Fruit fly (Drosophila melanogaster) whole organism, embryonic: Measurements from ENCODE around the gene Nubp1.

ENCODE experiments used
- Abd-B ChIP-seq: fragments of 200-800 bp; sonication (Bioruptor generic); optimal IDR thresholded peaks from 2 replicates; lab custom pipeline; 2018; ENCODE audit warnings: missing biosample characterization, mild to moderate bottlenecking, missing genetic modification characterization, moderate library complexity
- Adf1 ChIP-seq: fragments of 200-800 bp; sonication (Bioruptor generic); IDR thresholded peaks from 2 replicates; pipeline ENCODE4 v1.3.6; 2022; ENCODE audit warnings: missing biosample characterization, missing genetic modification characterization
- Awh ChIP-seq: fragments of 200-800 bp; sonication (Bioruptor generic); IDR thresholded peaks from 2 replicates; pipeline ENCODE4, ENCODE4 v1.3.6; 2022; ENCODE audit warnings: missing biosample characterization, missing genetic modification characterization
- CG10654 ChIP-seq: fragments of 200-800 bp; sonication (Bioruptor generic); optimal IDR thresholded peaks from 2 replicates; lab custom pipeline; 2016; ENCODE audit warnings: missing biosample characterization, missing genetic modification characterization
- CG12659 ChIP-seq: fragments of 200-800 bp; sonication (Bioruptor generic); optimal IDR thresholded peaks from 3 replicates; lab custom pipeline; 2017; ENCODE audit warnings: mild to moderate bottlenecking, missing biosample characterization, missing genetic modification reagents, missing genetic modification characterization
- CG14710 ChIP-seq: fragments of 200-800 bp; sonication (Bioruptor generic); optimal IDR thresholded peaks from 3 replicates; lab custom pipeline; 2019; ENCODE audit warnings: missing biosample characterization, mild to moderate bottlenecking, missing genetic modification characterization, moderate library complexity
- CG16779 ChIP-seq: fragments of 200-800 bp; sonication (Bioruptor generic); IDR thresholded peaks from 2 replicates; pipeline ENCODE4 v1.3.6; 2022; ENCODE audit warnings: missing biosample characterization, missing genetic modification characterization
- CG17359 ChIP-seq: fragments of 200-800 bp; sonication (Bioruptor generic); optimal IDR thresholded peaks from 3 replicates; lab custom pipeline; 2018; ENCODE audit warnings: missing biosample characterization, mild to moderate bottlenecking, missing genetic modification characterization, moderate library complexity
- CG1832 ChIP-seq: fragments of 200-800 bp; sonication (Bioruptor generic); optimal IDR thresholded peaks from 2 replicates; lab custom pipeline; 2017; ENCODE audit warnings: missing biosample characterization, mild to moderate bottlenecking, missing genetic modification characterization, inconsistent platforms
- CG18476 ChIP-seq: fragments of 200-800 bp; sonication (Bioruptor generic); optimal IDR thresholded peaks from 2 replicates; lab custom pipeline; 2016; ENCODE audit warnings: missing biosample characterization, mild to moderate bottlenecking, missing genetic modification characterization
- CG18764 ChIP-seq: fragments of 200-800 bp; sonication (Bioruptor generic); optimal IDR thresholded peaks from 3 replicates; lab custom pipeline; 2016; ENCODE audit warnings: missing biosample characterization, missing genetic modification characterization
- CG30403 ChIP-seq: fragments of 200-800 bp; sonication (Bioruptor generic); optimal IDR thresholded peaks from 3 replicates; lab custom pipeline; 2016; ENCODE audit warnings: missing biosample characterization, missing genetic modification characterization
- CG33557 ChIP-seq: fragments of 200-800 bp; sonication (Bioruptor generic); optimal IDR thresholded peaks from 2 replicates; lab custom pipeline; 2019; ENCODE audit warnings: missing biosample characterization, mild to moderate bottlenecking, missing genetic modification characterization, moderate library complexity
- CG3838 ChIP-seq: fragments of 200-800 bp; sonication (Bioruptor generic); optimal IDR thresholded peaks from 3 replicates; lab custom pipeline; 2016; ENCODE audit warnings: missing biosample characterization, missing genetic modification characterization
- CG6813 ChIP-seq: fragments of 200-800 bp; sonication (Bioruptor generic); optimal IDR thresholded peaks from 2 replicates; lab custom pipeline; 2017; ENCODE audit warnings: missing biosample characterization, missing genetic modification characterization, mild to moderate bottlenecking, moderate library complexity, missing genetic modification reagents
- CG7928 ChIP-seq: fragments of 200-800 bp; sonication (Bioruptor generic); optimal IDR thresholded peaks from 2 replicates; lab custom pipeline; 2017; ENCODE audit warnings: missing biosample characterization, mild to moderate bottlenecking, missing genetic modification characterization
- CG8478 ChIP-seq: fragments of >200 bp; optimal IDR thresholded peaks from 2 replicates; lab custom pipeline; 2018
- CG8924 ChIP-seq: fragments of 200-800 bp; optimal IDR thresholded peaks from 3 replicates; lab custom pipeline; 2019; ENCODE audit warnings: missing biosample characterization, mild to moderate bottlenecking, missing genetic modification characterization, moderate library complexity
- Dfd ChIP-seq, 2 experiments: fragments of >200 bp; optimal IDR thresholded peaks; 2 replicates each; lab custom pipeline; 2017; ENCODE audit warnings: missing biosample characterization in 2 of 2, missing genetic modification characterization in 2 of 2
- H15 ChIP-seq: fragments of 200-800 bp; sonication (Bioruptor generic); IDR thresholded peaks from 3 replicates; pipeline ENCODE4 v1.3.6; 2022; ENCODE audit warnings: missing biosample characterization, missing genetic modification characterization
- HLHmδ ChIP-seq: fragments of 200-800 bp; sonication (Bioruptor generic); optimal IDR thresholded peaks from 2 replicates; lab custom pipeline; 2018; ENCODE audit warnings: missing biosample characterization, mild to moderate bottlenecking, missing genetic modification characterization, moderate library complexity
- MESR4 ChIP-seq: fragments of 200-800 bp; sonication (Bioruptor generic); optimal IDR thresholded peaks from 2 replicates; lab custom pipeline; 2018; ENCODE audit warnings: missing biosample characterization, mild to moderate bottlenecking, missing genetic modification characterization, moderate library complexity
- Nf-YC ChIP-seq: fragments of 200-800 bp; optimal IDR thresholded peaks from 3 replicates; lab custom pipeline; 2019; ENCODE audit warnings: missing biosample characterization, mild to moderate bottlenecking, missing genetic modification characterization, moderate library complexity
- Rfx ChIP-seq: fragments of 200-800 bp; sonication (Bioruptor generic); IDR thresholded peaks from 2 replicates; pipeline ENCODE4 v1.3.6; 2022; ENCODE audit warnings: missing biosample characterization, missing genetic modification characterization
- Rx ChIP-seq: fragments of 200-800 bp; sonication (Bioruptor generic); IDR thresholded peaks from 2 replicates; pipeline ENCODE4 v1.3.6; 2022; ENCODE audit warnings: missing biosample characterization, missing genetic modification characterization
- Tbp ChIP-seq: fragments of >200 bp; optimal IDR thresholded peaks from 2 replicates; lab custom pipeline; 2018; ENCODE audit warnings: missing biosample characterization, missing genetic modification characterization
- ara ChIP-seq: fragments of 200-800 bp; sonication (Bioruptor generic); IDR thresholded peaks from 2 replicates; pipeline ENCODE4 v1.3.6; 2022; ENCODE audit warnings: missing biosample characterization, missing genetic modification characterization
- ase ChIP-seq: fragments of 200-800 bp; sonication (Bioruptor generic); IDR thresholded peaks from 3 replicates; pipeline ENCODE4 v1.3.6; 2022; ENCODE audit warnings: missing biosample characterization, missing genetic modification characterization
- ash1 ChIP-seq: fragments of 200-800 bp; sonication (Bioruptor generic); optimal IDR thresholded peaks from 2 replicates; lab custom pipeline; 2018; ENCODE audit warnings: missing biosample characterization, mild to moderate bottlenecking, missing genetic modification characterization
- ato ChIP-seq: fragments of 200-800 bp; sonication (Bioruptor generic); IDR thresholded peaks from 2 replicates; pipeline ENCODE4 v1.3.6; 2022; ENCODE audit warnings: missing biosample characterization, missing genetic modification characterization; ENCODE audit not compliant: partially characterized antibody
- br ChIP-seq: fragments of >200 bp; optimal IDR thresholded peaks from 2 replicates; lab custom pipeline; 2017
- cad ChIP-seq: fragments of >200 bp; optimal IDR thresholded peaks from 2 replicates; lab custom pipeline; 2017; ENCODE audit warnings: missing biosample characterization, missing genetic modification characterization
- cas ChIP-seq: fragments of 200-800 bp; sonication (Bioruptor generic); IDR thresholded peaks from 2 replicates; pipeline ENCODE4 v1.3.6; 2022; ENCODE audit warnings: missing biosample characterization, missing genetic modification characterization
- crp ChIP-seq, 2 experiments: fragments of 200-800 bp; sonication (Bioruptor generic); optimal IDR thresholded peaks; 2 replicates in 1 of 2; 3 replicates in 1 of 2; lab custom pipeline; 2017; ENCODE audit warnings: missing biosample characterization in 2 of 2, missing genetic modification characterization in 2 of 2, mild to moderate bottlenecking in 1 of 2, moderate library complexity in 1 of 2
- klu ChIP-seq: fragments of 200-800 bp; sonication (Bioruptor generic); IDR thresholded peaks from 2 replicates; pipeline ENCODE4 v1.3.6; 2022; ENCODE audit warnings: missing biosample characterization, missing genetic modification characterization
- nerfin-1 ChIP-seq: fragments of 200-800 bp; sonication (Bioruptor generic); optimal IDR thresholded peaks from 3 replicates; lab custom pipeline; 2019; ENCODE audit warnings: missing biosample characterization, mild to moderate bottlenecking, missing genetic modification characterization, moderate library complexity
- p53 ChIP-seq: fragments of 200-800 bp; sonication (Bioruptor generic); optimal IDR thresholded peaks from 2 replicates; lab custom pipeline; 2016; ENCODE audit warnings: missing biosample characterization, missing genetic modification characterization
- pzg ChIP-seq: fragments of 200-800 bp; sonication (Bioruptor generic); optimal IDR thresholded peaks from 3 replicates; lab custom pipeline; 2018; ENCODE audit warnings: missing biosample characterization, mild to moderate bottlenecking, missing genetic modification characterization, moderate library complexity
- row ChIP-seq: fragments of 200-800 bp; sonication (Bioruptor generic); IDR thresholded peaks from 3 replicates; pipeline ENCODE4 v1.3.6; 2022; ENCODE audit warnings: missing biosample characterization, missing genetic modification characterization
- salm ChIP-seq: fragments of 200-800 bp; sonication (Bioruptor generic); optimal IDR thresholded peaks from 2 replicates; lab custom pipeline; 2018; ENCODE audit warnings: missing biosample characterization, mild to moderate bottlenecking, missing genetic modification characterization
- scrt ChIP-seq: fragments of 200-800 bp; sonication (Bioruptor generic); optimal IDR thresholded peaks from 2 replicates; lab custom pipeline; 2018; ENCODE audit warnings: missing biosample characterization, mild to moderate bottlenecking, missing genetic modification characterization, moderate library complexity
- sens ChIP-seq: fragments of 200-800 bp; sonication (Bioruptor generic); peaks from one replicate; lab custom pipeline; 2016; ENCODE audit warnings: missing biosample characterization, missing genetic modification characterization
- sim ChIP-seq: fragments of 200-800 bp; sonication (Bioruptor generic); IDR thresholded peaks from 2 replicates; pipeline ENCODE4 v1.3.6; 2022; ENCODE audit warnings: missing biosample characterization, missing genetic modification characterization
- sisA ChIP-seq: fragments of 200-800 bp; sonication (Bioruptor generic); IDR thresholded peaks from 2 replicates; pipeline ENCODE4 v1.3.6; 2022; ENCODE audit warnings: missing biosample characterization, missing genetic modification characterization
- slbo ChIP-seq: fragments of 200-800 bp; sonication (Bioruptor generic); IDR thresholded peaks from 2 replicates; pipeline ENCODE4 v1.3.6; 2022; ENCODE audit warnings: missing biosample characterization, missing genetic modification characterization
- sob ChIP-seq: fragments of 200-800 bp; sonication (Bioruptor generic); IDR thresholded peaks from 2 replicates; pipeline ENCODE4 v1.3.6; 2022; ENCODE audit warnings: missing biosample characterization, missing genetic modification characterization
- ttk ChIP-seq: fragments of 200-800 bp; sonication (Bioruptor generic); IDR thresholded peaks from 2 replicates; pipeline ENCODE4 v2.1.2; 2022; ENCODE audit warnings: missing biosample characterization, missing genetic modification characterization
- twi ChIP-seq: fragments of 200-800 bp; optimal IDR thresholded peaks from 2 replicates; lab custom pipeline; 2019; ENCODE audit warnings: missing biosample characterization, mild to moderate bottlenecking, missing genetic modification characterization, moderate library complexity
- vnd ChIP-seq: fragments of 200-800 bp; sonication (Bioruptor generic); IDR thresholded peaks from 3 replicates; pipeline ENCODE4 v1.3.6; 2022; ENCODE audit warnings: missing biosample characterization, missing genetic modification characterization; ENCODE audit not compliant: partially characterized antibody
- zen2 ChIP-seq: fragments of 200-800 bp; sonication (Bioruptor generic); IDR thresholded peaks from 3 replicates; pipeline ENCODE4 v1.3.6; 2022; ENCODE audit warnings: missing biosample characterization, missing genetic modification characterization; ENCODE audit not compliant: partially characterized antibody

The Nubp1 gene

dm6 chr2L:16743055-16743805 is 10.9 kb downstream of the Nubp1 start, which contains the start of the genes LSm7 and BuGZ (continued):
- TF ChIP-seq pzg = peak; percentile 65
- TF ChIP-seq row = peak; percentile 49; the same call in 1 of the 3 replicates
- TF ChIP-seq vnd = peak; percentile 50; the same call in 2 of the 3 replicates
- peak in 1 of 2 experiments; percentile 39 for TF ChIP-seq crp (GFP tag; optimal IDR thresholded peaks at IDR 0.05; lab: Kevin White, UChicago)
- TF ChIP-seq Abd-B (GFP tag; lab: Kevin White, UChicago) = no peak
- no peak for TF ChIP-seq ara (GFP tag; lab: Robert Waterston, UW)
- no peak for TF ChIP-seq CG10654 (GFP tag; lab: Kevin White, UChicago)
- no peak for TF ChIP-seq CG18476 (GFP tag; lab: Kevin White, UChicago)
- TF ChIP-seq sob (GFP tag; lab: Robert Waterston, UW) = no peak
- TF ChIP-seq ash1 (GFP tag; lab: Kevin White, UChicago) = no peak
- no peak for TF ChIP-seq Awh (GFP tag; lab: Robert Waterston, UW)
- peak; percentile 3 for TF ChIP-seq salm (tag; lab: Kevin White, UChicago)
- no peak for TF ChIP-seq Nf-YC (tag; lab: Kevin White, UChicago)
- no peak for TF ChIP-seq sim (GFP tag; lab: Robert Waterston, UW)
- TF ChIP-seq CG14710 (tag; lab: Kevin White, UChicago) = peak; percentile 82
- TF ChIP-seq p53 = no peak
- no peak for TF ChIP-seq CG3838 (GFP tag; lab: Kevin White, UChicago)
- no peak; the same call in 1 of the 2 replicates for TF ChIP-seq Adf1 (GFP tag; lab: Robert Waterston, UW)
- TF ChIP-seq H15 (GFP tag; lab: Robert Waterston, UW) = 0 out of 3 replicates have a peak, but pooled peaks have one; percentile 12
- no peak for TF ChIP-seq CG7928 (GFP tag; lab: Kevin White, UChicago)
- TF ChIP-seq CG33557 = peak; percentile 42
- TF ChIP-seq klu (GFP tag; lab: Robert Waterston, UW) = no peak
- no peak for TF ChIP-seq cad
- peak; percentile 38 for TF ChIP-seq CG30403 (GFP tag; lab: Kevin White, UChicago)
- no peak for TF ChIP-seq ttk
- no peak for TF ChIP-seq CG1832 (GFP tag; lab: Kevin White, UChicago)
- peak; percentile 59 for TF ChIP-seq Rfx (GFP tag; lab: Robert Waterston, UW)
- TF ChIP-seq CG8478 = no peak
- TF ChIP-seq scrt (GFP tag; lab: Kevin White, UChicago) = no peak
- TF ChIP-seq HLHmδ = no peak
- peak; percentile 24; the same call in 1 of the 2 replicates for TF ChIP-seq slbo
- TF ChIP-seq CG12659 (GFP tag; lab: Kevin White, UChicago) = peak; percentile 85
- TF ChIP-seq MESR4 = peak; percentile 98
- no peak for TF ChIP-seq CG16779 (GFP tag; lab: Robert Waterston, UW)
- peak; percentile 17 for TF ChIP-seq nerfin-1 (tag; lab: Kevin White, UChicago)
- TF ChIP-seq sisA (GFP tag; lab: Robert Waterston, UW) = no peak
- peak; percentile 63 for TF ChIP-seq CG8924 (tag; lab: Kevin White, UChicago)
- TF ChIP-seq CG17359 (tag; lab: Kevin White, UChicago) = no peak
- peak; percentile 76 for TF ChIP-seq sens (GFP tag; lab: Kevin White, UChicago)
- no peak for TF ChIP-seq cas (GFP tag; lab: Robert Waterston, UW)
- TF ChIP-seq Rx = peak; percentile 20; the same call in 1 of the 2 replicates
- no peak for TF ChIP-seq Tbp (GFP tag; lab: Kevin White, UChicago)
- TF ChIP-seq CG18764 (GFP tag; lab: Kevin White, UChicago) = peak; percentile 9
- TF ChIP-seq br = no peak
- TF ChIP-seq ase (GFP tag; lab: Robert Waterston, UW) = no peak
- TF ChIP-seq twi (tag; lab: Kevin White, UChicago) = no peak
- no peak for TF ChIP-seq CG6813 (GFP tag; lab: Kevin White, UChicago)
- no peak for TF ChIP-seq zen2 (GFP tag; lab: Robert Waterston, UW)
- no peak for TF ChIP-seq Dfd (GFP tag; optimal IDR thresholded peaks at IDR 0.05; lab: Kevin White, UChicago)
- no peak for TF ChIP-seq ato (GFP tag; lab: Robert Waterston, UW)
